Worm (Caenorhabditis elegans): ENCODE measurements around the gene Y7A9D.1.

DNA sequence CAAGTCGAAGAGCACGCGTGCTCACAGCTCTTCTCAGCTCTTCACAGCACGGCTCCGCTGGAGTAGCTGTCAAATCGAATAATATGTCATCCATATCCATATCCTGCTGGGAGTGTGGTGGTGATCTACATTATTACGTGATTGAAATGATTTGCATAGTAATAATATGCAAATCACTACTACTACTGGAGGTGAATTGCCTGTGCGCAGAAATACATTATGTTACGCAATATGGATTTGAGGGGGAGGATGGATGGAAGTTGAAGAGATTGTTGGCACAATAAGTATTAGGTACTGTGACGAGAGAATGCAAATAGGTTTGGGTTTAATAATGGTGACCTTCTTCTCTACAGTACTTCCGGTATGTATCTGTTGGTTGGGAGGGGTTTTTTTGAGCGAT, 21.3 kb upstream of the Y7A9D.1 start:
- TF ChIP-seq nhr-237 (tag; optimal IDR thresholded peaks at IDR 0.05) = no peak
- TF ChIP-seq unc-62 (GFP tag; optimal IDR thresholded peaks at IDR 0.05) = no peak
- TF ChIP-seq elt-3 (tag; optimal IDR thresholded peaks at IDR 0.05) = no peak
- no peak for TF ChIP-seq ztf-4 (tag; optimal IDR thresholded peaks at IDR 0.05)
- no peak for TF ChIP-seq dsc-1 (tag; optimal IDR thresholded peaks at IDR 0.05)
- no peak for TF ChIP-seq lin-39 (tag; optimal IDR thresholded peaks at IDR 0.05)
- TF ChIP-seq ama-1 (optimal IDR thresholded peaks at IDR 0.05) = no peak

All from whole organism, L1 larva.